Worm (Caenorhabditis elegans): ENCODE data around the gene nex-4.
"Not testable (repeated sequence)": the region's sequence is repeated elsewhere in the genome, so short reads cannot be mapped to it uniquely, and the experiment has no call there.

- TF ChIP-seq jun-1, snpc-4, fos-1, nhr-25, elt-3, skn-1 (tag; optimal IDR thresholded peaks at IDR 0.05): not testable (repeated sequence)
Observed at ce11 chrV:4900020-4900419, 48.8 kb downstream of the nex-4 start, which contains the start of gene ugt-10.

Measured in whole organism, L3 larva.